Worm (Caenorhabditis elegans) whole organism, L4 larva: Measurements from ENCODE around the gene aqp-8.

Experiments
- ces-1 ChIP-seq: fragments of 150-350 bp; sonication (generic microtip); optimal IDR thresholded peaks from 4 replicates; lab custom pipeline; 2014; ENCODE audit warnings: missing biosample characterization, missing genetic modification reagents, missing genetic modification characterization
- daf-12 ChIP-seq: fragments of 150-350 bp; optimal IDR thresholded peaks from 2 replicates; lab custom pipeline; 2014; ENCODE audit warnings: missing biosample characterization, missing genetic modification reagents, missing genetic modification characterization
- dmd-9 ChIP-seq: fragments of 200-800 bp; sonication (Bioruptor generic); IDR thresholded peaks from 2 replicates; pipeline ENCODE4 v1.3.6; 2022; ENCODE audit warnings: missing genetic modification reagents, missing genetic modification characterization, missing compliant biosample characterization
- dve-1 ChIP-seq: sonication (generic microtip); optimal IDR thresholded peaks from 2 replicates; lab custom pipeline; 2017; ENCODE audit warnings: antibody characterized with exemption, mild to moderate bottlenecking, missing genetic modification characterization, missing compliant biosample characterization; ENCODE audit not compliant: insufficient read depth
- mdl-1 ChIP-seq, 2 experiments: fragments of 150-350 bp in 1 of 2; sonication (generic microtip) in 1 of 2; optimal IDR thresholded peaks; 2 replicates each; lab custom pipeline; 2014 to 2017; ENCODE audit warnings: missing biosample characterization in 2 of 2, missing genetic modification characterization in 2 of 2
- mxl-2 ChIP-seq: fragments of 200-800 bp; sonication (Bioruptor generic); conservative IDR thresholded peaks from 2 replicates; pipeline ENCODE4 v1.3.6; 2022; ENCODE audit warnings: missing genetic modification reagents, missing genetic modification characterization, missing compliant biosample characterization
- nhr-11 ChIP-seq: fragments of 150-350 bp; optimal IDR thresholded peaks from 2 replicates; lab custom pipeline; 2014; ENCODE audit warnings: missing biosample characterization, missing genetic modification characterization
- skn-1 ChIP-seq: fragments of 150-350 bp; optimal IDR thresholded peaks from 2 replicates; lab custom pipeline; 2014; ENCODE audit warnings: missing biosample characterization, missing genetic modification characterization
- unc-62 ChIP-seq, 3 experiments: fragments of 150-350 bp in 1 of 3; sonication (generic microtip); optimal IDR thresholded peaks in 2 of 3; peaks in 1 of 3; 1 replicate in 1 of 3; 2 replicates in 2 of 3; lab custom pipeline; 2014 to 2017; ENCODE audit warnings: missing biosample characterization in 3 of 3, missing genetic modification characterization in 3 of 3, missing genetic modification reagents in 3 of 3, missing genotype in 1 of 3

- TF ChIP-seq mdl-1 (tag; optimal IDR thresholded peaks at IDR 0.05; lab: Kevin White, UChicago) (peak in 1 of 2 experiments; percentile 31), skn-1 (tag; lab: Kevin White, UChicago) (no peak), nhr-11 (no peak), unc-62 (GFP tag; optimal IDR thresholded peaks at IDR 0.05 in 1 of 2; lab: Kevin White, UChicago) (peak in 1 of 2 experiments; percentile 17), unc-62 (tag; optimal IDR thresholded peaks at IDR 0.05; lab: Kevin White, UChicago) (no peak), mxl-2 (GFP tag; lab: Robert Waterston, UW) (no peak), dve-1 (peak; percentile 38), daf-12 (tag; lab: Kevin White, UChicago) (no peak), ces-1 (GFP tag; lab: Kevin White, UChicago) (no peak), dmd-9 (no peak)
Measured at ce11 chrX:4662964-4663684, 41.7 kb downstream of the aqp-8 start.
